Worm (Caenorhabditis elegans): ENCODE data around the gene M01H9.3.
A peak's percentile ranks its signal among the peaks of the same experiment; 100 is the strongest.

The M01H9.3 gene

DNA sequence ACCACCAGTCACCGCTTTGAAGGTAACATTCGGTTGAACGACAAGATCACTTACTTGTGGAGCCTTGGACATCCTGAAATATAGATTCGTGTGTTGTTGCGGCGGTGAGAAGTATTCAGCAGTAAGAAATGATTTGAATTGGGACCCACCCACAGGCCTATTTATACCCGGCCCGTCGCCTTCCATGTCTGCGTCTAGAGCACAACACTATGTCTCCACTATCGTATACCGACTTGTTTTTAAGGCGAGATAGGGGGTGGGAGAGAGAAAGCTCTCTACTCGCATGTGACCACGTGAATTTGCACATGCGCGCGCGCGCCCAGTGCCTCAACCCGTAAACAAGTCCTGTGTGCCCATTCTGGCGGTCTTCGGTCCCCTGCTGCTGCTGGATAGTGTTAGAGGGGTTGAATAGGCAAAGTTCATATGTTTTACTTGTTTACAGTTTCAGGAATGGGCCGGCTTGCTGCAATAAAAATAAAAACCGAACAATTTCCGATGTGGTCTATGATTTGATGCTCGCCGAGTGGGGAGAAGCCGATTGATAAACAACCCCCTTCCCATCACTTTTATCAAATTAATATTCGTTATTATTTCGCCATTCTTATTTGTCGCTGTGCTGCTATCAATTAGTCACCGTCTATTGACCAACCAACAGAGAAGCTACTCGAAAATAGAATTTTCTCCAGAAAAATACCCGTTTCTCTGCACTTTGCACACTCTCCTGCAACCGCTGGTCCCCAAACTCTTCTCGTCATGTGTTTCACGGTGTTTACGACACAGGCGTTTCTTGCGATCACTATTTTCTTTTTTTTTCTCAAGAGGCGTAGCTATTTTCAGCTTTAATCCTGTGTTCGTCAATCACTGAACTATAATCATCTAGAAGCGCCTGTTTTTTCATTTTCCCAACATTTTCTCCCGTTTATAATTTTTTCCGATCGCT, 6.8 kb downstream of the M01H9.3 start (continued):
- no peak for TF ChIP-seq lin-39 (tag; optimal IDR thresholded peaks at IDR 0.05)
- TF ChIP-seq sem-4 (tag; optimal IDR thresholded peaks at IDR 0.05): peak; percentile 29

DNA sequence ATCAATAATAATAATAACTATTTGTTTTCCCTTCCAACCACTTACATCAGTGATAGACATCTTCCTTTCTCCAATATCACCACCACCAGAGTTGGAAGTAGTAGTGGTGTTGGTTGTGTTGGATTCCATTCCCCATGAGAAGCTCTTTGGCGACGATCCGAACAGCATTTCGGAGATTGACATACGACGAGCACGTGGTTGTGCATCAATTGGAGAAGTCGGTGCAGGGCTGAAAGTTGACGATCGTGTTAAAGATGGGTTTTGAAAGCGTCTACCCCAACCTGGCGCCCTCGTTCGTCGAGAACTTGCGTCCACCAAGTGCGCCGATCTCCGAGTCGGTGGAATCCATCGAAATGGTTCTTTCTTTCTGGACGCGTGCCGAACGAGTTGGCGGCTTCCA, 7.8 kb downstream of the M01H9.3 start:
- TF ChIP-seq snpc-4 (tag; optimal IDR thresholded peaks at IDR 0.05): no peak
- TF ChIP-seq Y55F3AM.14 (GFP tag; optimal IDR thresholded peaks at IDR 0.05): peak; percentile 11
- peak; percentile 59 for TF ChIP-seq ama-1 (optimal IDR thresholded peaks at IDR 0.05)

DNA sequence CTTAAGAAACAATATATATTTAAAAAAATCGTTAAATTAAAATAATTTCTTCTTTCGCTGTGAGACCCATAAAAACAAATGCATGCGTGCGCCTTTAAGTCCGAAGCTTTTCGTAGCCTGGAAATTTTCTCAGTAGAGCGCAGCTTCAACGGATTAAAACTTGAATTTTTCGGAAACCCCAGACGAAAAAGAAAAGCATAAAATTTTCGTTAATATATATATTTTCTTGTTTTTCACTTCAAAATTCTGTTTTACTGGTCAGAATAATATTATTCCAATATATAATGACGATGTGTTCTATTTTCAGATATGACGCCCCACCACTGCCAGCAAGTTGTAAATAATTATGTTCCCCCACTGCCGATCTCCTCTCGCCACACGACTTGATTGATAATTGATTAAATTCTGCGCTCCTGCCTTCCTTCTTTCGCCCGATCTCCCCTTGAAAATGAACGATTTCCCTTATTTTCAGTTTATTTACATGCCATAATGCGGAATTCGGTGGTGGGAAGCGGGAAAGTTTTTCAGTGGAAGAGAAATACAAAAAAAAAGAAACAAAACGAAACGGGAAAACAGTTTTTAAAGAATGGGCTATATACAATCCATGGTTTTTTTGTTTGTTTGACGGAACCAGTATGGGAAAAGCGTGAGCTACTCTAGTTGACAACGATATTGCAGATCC, 8.7 kb downstream of the M01H9.3 start:
- no peak for TF ChIP-seq nhr-10 (tag; optimal IDR thresholded peaks at IDR 0.05)
- TF ChIP-seq nhr-11 (tag; optimal IDR thresholded peaks at IDR 0.05): no peak
- peak; percentile 2 for TF ChIP-seq ztf-4 (tag; optimal IDR thresholded peaks at IDR 0.05)
- TF ChIP-seq nhr-21 (tag; optimal IDR thresholded peaks at IDR 0.05): peak; percentile 48
- no peak for TF ChIP-seq mdl-1 (tag; optimal IDR thresholded peaks at IDR 0.05)
- no peak for TF ChIP-seq ceh-16 (tag; optimal IDR thresholded peaks at IDR 0.05)
- no peak for TF ChIP-seq skn-1 (tag; optimal IDR thresholded peaks at IDR 0.05)
- no peak for TF ChIP-seq elt-3 (tag; optimal IDR thresholded peaks at IDR 0.05)
- TF ChIP-seq ztf-1 (GFP tag; conservative IDR thresholded peaks at IDR 0.05): no peak
- no peak for TF ChIP-seq sma-3 (GFP tag; optimal IDR thresholded peaks at IDR 0.05)
- no peak for TF ChIP-seq blmp-1 (tag; optimal IDR thresholded peaks at IDR 0.05; ENCODE audit: insufficient read depth)
- peak; percentile 47 for TF ChIP-seq lin-13 (GFP tag; optimal IDR thresholded peaks at IDR 0.05)
- TF ChIP-seq aly-2 (tag; optimal IDR thresholded peaks at IDR 0.05): no peak
- no peak for TF ChIP-seq dmd-4 (tag; optimal IDR thresholded peaks at IDR 0.05)
- TF ChIP-seq zag-1 (tag; optimal IDR thresholded peaks at IDR 0.05): no peak
- TF ChIP-seq ama-1 (optimal IDR thresholded peaks at IDR 0.05): peak; percentile 97
- TF ChIP-seq peb-1 (tag; optimal IDR thresholded peaks at IDR 0.05): no peak
- TF ChIP-seq mbf-1 (tag; optimal IDR thresholded peaks at IDR 0.05): no peak
- TF ChIP-seq Y55F3AM.14 (GFP tag; optimal IDR thresholded peaks at IDR 0.05): peak; percentile 54
- no peak for TF ChIP-seq elt-1 (tag; optimal IDR thresholded peaks at IDR 0.05)
- TF ChIP-seq egl-27 (tag; optimal IDR thresholded peaks at IDR 0.05): no peak
- no peak for TF ChIP-seq unc-39 (tag; optimal IDR thresholded peaks at IDR 0.05)
- no peak for TF ChIP-seq nhr-12 (tag; optimal IDR thresholded peaks at IDR 0.05)
- TF ChIP-seq nhr-6 (tag; optimal IDR thresholded peaks at IDR 0.05): no peak
- no peak for TF ChIP-seq unc-55 (GFP tag; optimal IDR thresholded peaks at IDR 0.05)
- TF ChIP-seq nhr-77 (tag; optimal IDR thresholded peaks at IDR 0.05): no peak
- TF ChIP-seq ztf-11 (tag; optimal IDR thresholded peaks at IDR 0.05): no peak
- no peak for TF ChIP-seq nhr-25 (tag; optimal IDR thresholded peaks at IDR 0.05)
- peak; percentile 27 for TF ChIP-seq C34F6.9 (tag; optimal IDR thresholded peaks at IDR 0.05)
- peak; percentile 16 for TF ChIP-seq crh-2 (tag; optimal IDR thresholded peaks at IDR 0.05)
- peak in 1 of 2 experiments; percentile 37 for TF ChIP-seq lsy-2 (tag; optimal IDR thresholded peaks at IDR 0.05)
- no peak for TF ChIP-seq lin-39 (tag; optimal IDR thresholded peaks at IDR 0.05)
- TF ChIP-seq sem-4 (tag; optimal IDR thresholded peaks at IDR 0.05): peak; percentile 36
- TF ChIP-seq nhr-129 (tag; optimal IDR thresholded peaks at IDR 0.05): peak; percentile 65

DNA sequence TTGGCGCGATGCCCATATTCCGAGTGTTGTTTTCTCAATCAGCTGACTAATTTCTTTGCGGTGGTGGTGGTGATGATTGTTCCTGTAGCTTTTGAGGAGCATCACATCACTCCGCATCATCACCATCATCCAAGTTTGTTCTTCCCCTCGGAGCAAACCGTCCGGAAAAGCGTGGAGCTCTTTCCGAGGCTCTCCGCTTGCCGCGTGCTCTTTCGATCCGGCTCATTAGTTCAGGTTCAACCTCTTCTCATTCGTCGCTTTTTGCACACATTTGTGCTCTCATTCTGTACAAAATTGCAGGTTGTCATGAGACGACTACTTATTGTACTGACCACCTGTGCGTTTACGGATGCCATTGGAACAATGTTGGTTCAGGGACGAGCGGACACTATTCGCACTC, 11.7 kb downstream of the M01H9.3 start, which contains the start of gene M01H9.5:
Gene M01H9.5, plus strand, starts transcription at position 301 of the 400 bp plus-strand sequence.
- TF ChIP-seq nhr-21 (tag; optimal IDR thresholded peaks at IDR 0.05) (no peak), crh-2 (tag; optimal IDR thresholded peaks at IDR 0.05) (no peak), snpc-4 (tag; optimal IDR thresholded peaks at IDR 0.05) (no peak), alr-1 (tag; optimal IDR thresholded peaks at IDR 0.05) (no peak), R02D3.7 (tag; optimal IDR thresholded peaks at IDR 0.05) (no peak), blmp-1 (tag; optimal IDR thresholded peaks at IDR 0.05; ENCODE audit: insufficient read depth) (no peak), nhr-12 (tag; optimal IDR thresholded peaks at IDR 0.05) (no peak), nhr-25 (tag; optimal IDR thresholded peaks at IDR 0.05) (no peak), lin-13 (GFP tag; optimal IDR thresholded peaks at IDR 0.05) (no peak), unc-39 (tag; optimal IDR thresholded peaks at IDR 0.05) (no peak), ztf-4 (tag; optimal IDR thresholded peaks at IDR 0.05) (no peak), lsy-2 (tag; optimal IDR thresholded peaks at IDR 0.05) (no peak), sma-3 (GFP tag; optimal IDR thresholded peaks at IDR 0.05) (no peak), sma-9 (GFP tag; optimal IDR thresholded peaks at IDR 0.05) (no peak), sma-9 (tag; optimal IDR thresholded peaks at IDR 0.05) (no peak), nhr-11 (tag; optimal IDR thresholded peaks at IDR 0.05) (no peak), peb-1 (tag; optimal IDR thresholded peaks at IDR 0.05) (no peak), nhr-77 (tag; optimal IDR thresholded peaks at IDR 0.05) (no peak)

Measured in whole organism, L2 larva.